Worm (Caenorhabditis elegans) whole organism, L1 larva: ENCODE data around the gene F07F6.7.
A peak's percentile ranks its signal among the peaks of the same experiment; 100 is the strongest.

Experiments
- aly-2 ChIP-seq: fragments of 150-350 bp; optimal IDR thresholded peaks from 2 replicates; lab custom pipeline; 2014; ENCODE audit warnings: missing biosample characterization, missing genetic modification characterization
- fkh-10 ChIP-seq: sonication (generic microtip); optimal IDR thresholded peaks from 2 replicates; lab custom pipeline; 2017; ENCODE audit warnings: missing biosample characterization, missing genetic modification reagents, missing genetic modification characterization
- hlh-17 ChIP-seq: fragments of 200-800 bp; sonication (Bioruptor generic); optimal IDR thresholded peaks from 2 replicates; lab custom pipeline; 2018; ENCODE audit warnings: missing genetic modification characterization, mild to moderate bottlenecking, missing compliant biosample characterization, moderate library complexity, borderline replicate concordance
- hlh-4 ChIP-seq: sonication (generic microtip); optimal IDR thresholded peaks from 2 replicates; lab custom pipeline; 2016; ENCODE audit warnings: mild to moderate bottlenecking, missing genetic modification characterization, missing compliant biosample characterization
- jun-1 ChIP-seq: fragments of 150-350 bp; optimal IDR thresholded peaks from 2 replicates; lab custom pipeline; 2014; ENCODE audit warnings: missing biosample characterization, missing genetic modification reagents, missing genetic modification characterization
- lin-35 ChIP-seq, 2 experiments: fragments of 150-350 bp; optimal IDR thresholded peaks; 2 replicates each; lab custom pipeline; 2014; ENCODE audit warnings: missing biosample characterization in 2 of 2, missing genetic modification characterization in 2 of 2, missing genetic modification reagents in 2 of 2
- lsy-2 ChIP-seq, 2 experiments: fragments of 150-350 bp; optimal IDR thresholded peaks; 2 replicates each; lab custom pipeline; 2014; ENCODE audit warnings: missing biosample characterization in 2 of 2, missing genetic modification characterization in 2 of 2
- mdl-1 ChIP-seq, 2 experiments: fragments of 150-350 bp; optimal IDR thresholded peaks; 2 replicates each; lab custom pipeline; 2014 to 2017; ENCODE audit warnings: missing biosample characterization in 2 of 2, missing genetic modification characterization in 2 of 2, inconsistent platforms in 1 of 2
- nhr-237 ChIP-seq: fragments of 150-350 bp; optimal IDR thresholded peaks from 2 replicates; lab custom pipeline; 2014; ENCODE audit warnings: missing biosample characterization, missing genetic modification characterization
- nhr-28 ChIP-seq: fragments of 150-350 bp; optimal IDR thresholded peaks from 2 replicates; lab custom pipeline; 2014; ENCODE audit warnings: missing biosample characterization, missing genetic modification characterization
- nhr-76 ChIP-seq: sonication (generic microtip); optimal IDR thresholded peaks from 2 replicates; lab custom pipeline; 2017; ENCODE audit warnings: missing biosample characterization, missing genetic modification characterization
- rnt-1 ChIP-seq: sonication (generic microtip); optimal IDR thresholded peaks from 2 replicates; lab custom pipeline; 2016; ENCODE audit warnings: mild to moderate bottlenecking, missing genetic modification characterization, moderate library complexity, missing compliant biosample characterization
- skn-1 ChIP-seq: fragments of 150-350 bp; optimal IDR thresholded peaks from 2 replicates; lab custom pipeline; 2014; ENCODE audit warnings: missing biosample characterization, missing genetic modification characterization
- vab-15 ChIP-seq: sonication (generic microtip); optimal IDR thresholded peaks from 2 replicates; lab custom pipeline; 2017; ENCODE audit warnings: missing genotype, mild to moderate bottlenecking, missing genetic modification characterization, missing compliant biosample characterization

ce11 chrII:5423832-5424231 is at the start of gene F07F6.7:
- TF ChIP-seq hlh-17, result no peak
- TF ChIP-seq jun-1, result no peak
- TF ChIP-seq skn-1, result no peak
- no peak for TF ChIP-seq rnt-1 (tag; lab: Kevin White, UChicago)
- no peak for TF ChIP-seq nhr-76 (tag; lab: Kevin White, UChicago)
- no peak for TF ChIP-seq lin-35 (GFP tag; optimal IDR thresholded peaks at IDR 0.05; lab: Kevin White, UChicago)
- no peak for TF ChIP-seq mdl-1 (tag; optimal IDR thresholded peaks at IDR 0.05; lab: Kevin White, UChicago)
- TF ChIP-seq aly-2 (tag; lab: Kevin White, UChicago), result no peak
- no peak for TF ChIP-seq hlh-4 (tag; lab: Kevin White, UChicago)
- TF ChIP-seq fkh-10 (GFP tag; lab: Kevin White, UChicago), result no peak
- TF ChIP-seq nhr-237 (tag; lab: Kevin White, UChicago), result no peak
- no peak for TF ChIP-seq nhr-28 (tag; lab: Kevin White, UChicago)
- TF ChIP-seq lsy-2 (tag; optimal IDR thresholded peaks at IDR 0.05; lab: Kevin White, UChicago), result peak; percentile 8 to 20
- no peak for TF ChIP-seq vab-15 (tag; lab: Kevin White, UChicago)
